Worm (Caenorhabditis elegans): Measurements from ENCODE around the gene sinh-1.
A peak's percentile ranks its signal among the peaks of the same experiment; 100 is the strongest.

sinh-1 gene

ce11 chrII:12278602-12279001 lies 50.5 kb downstream of the sinh-1 start:
- TF ChIP-seq F13C5.2 (tag; optimal IDR thresholded peaks at IDR 0.05), result no peak
- no peak for TF ChIP-seq ama-1 (optimal IDR thresholded peaks at IDR 0.05)
- TF ChIP-seq hmg-4 (GFP tag; optimal IDR thresholded peaks at IDR 0.05), result peak; percentile 9

ce11 chrII:12279259-12279658 lies 51.2 kb downstream of the sinh-1 start, which contains the start of the genes tric-1B.2 and Y57A10A.29:
Gene tric-1B.2 (minus strand): TSS chrII:12279387.
Gene Y57A10A.29 (plus strand): TSS chrII:12279561.
- TF ChIP-seq ceh-13 (GFP tag; optimal IDR thresholded peaks at IDR 0.05) (no peak), sea-1 (GFP tag; conservative IDR thresholded peaks at IDR 0.05) (no peak), pes-1 (GFP tag; IDR thresholded peaks at IDR 0.05) (no peak), aly-1 (tag; optimal IDR thresholded peaks at IDR 0.05) (no peak), ceh-36 (tag; optimal IDR thresholded peaks at IDR 0.05) (no peak), ama-1 (optimal IDR thresholded peaks at IDR 0.05) (no peak), hmbx-1 (tag; optimal IDR thresholded peaks at IDR 0.05) (no peak), F13C5.2 (tag; optimal IDR thresholded peaks at IDR 0.05) (no peak), flt-1 (GFP tag; IDR thresholded peaks at IDR 0.05) (no peak), hnd-1 (tag; optimal IDR thresholded peaks at IDR 0.05) (no peak), tbx-37 (GFP tag; conservative IDR thresholded peaks at IDR 0.05) (no peak), hmg-4 (GFP tag; optimal IDR thresholded peaks at IDR 0.05) (no peak), scrt-1 (GFP tag; IDR thresholded peaks at IDR 0.05) (no peak), ets-7 (tag; optimal IDR thresholded peaks at IDR 0.05) (no peak), B0310.2 (tag; optimal IDR thresholded peaks at IDR 0.05) (no peak), tbx-11 (GFP tag; IDR thresholded peaks at IDR 0.05) (no peak), tra-4 (tag; optimal IDR thresholded peaks at IDR 0.05) (no peak)

- TF ChIP-seq F13C5.2 (tag; optimal IDR thresholded peaks at IDR 0.05) (no peak), B0310.2 (tag; optimal IDR thresholded peaks at IDR 0.05) (no peak), ceh-13 (GFP tag; optimal IDR thresholded peaks at IDR 0.05) (no peak), ceh-36 (tag; optimal IDR thresholded peaks at IDR 0.05) (no peak), aly-1 (tag; optimal IDR thresholded peaks at IDR 0.05) (no peak), ets-7 (tag; optimal IDR thresholded peaks at IDR 0.05) (no peak), tbx-37 (GFP tag; conservative IDR thresholded peaks at IDR 0.05) (no peak), flt-1 (GFP tag; IDR thresholded peaks at IDR 0.05) (no peak), pes-1 (GFP tag; IDR thresholded peaks at IDR 0.05) (no peak), sea-1 (GFP tag; conservative IDR thresholded peaks at IDR 0.05) (no peak), tbx-11 (GFP tag; IDR thresholded peaks at IDR 0.05) (no peak), scrt-1 (GFP tag; IDR thresholded peaks at IDR 0.05) (no peak), hmg-4 (GFP tag; optimal IDR thresholded peaks at IDR 0.05) (no peak), hnd-1 (tag; optimal IDR thresholded peaks at IDR 0.05) (no peak), hmbx-1 (tag; optimal IDR thresholded peaks at IDR 0.05) (no peak), ama-1 (optimal IDR thresholded peaks at IDR 0.05) (no peak), tra-4 (tag; optimal IDR thresholded peaks at IDR 0.05) (no peak)
Measured at ce11 chrII:12280360-12280759, 52.3 kb downstream of the sinh-1 start, which contains the start of gene ife-5. Gene ife-5 (plus strand): TSS chrII:12280660.

- TF ChIP-seq pes-1 (GFP tag; IDR thresholded peaks at IDR 0.05) (no peak), scrt-1 (GFP tag; IDR thresholded peaks at IDR 0.05) (no peak), tra-4 (tag; optimal IDR thresholded peaks at IDR 0.05) (no peak), ets-7 (tag; optimal IDR thresholded peaks at IDR 0.05) (no peak), ama-1 (optimal IDR thresholded peaks at IDR 0.05) (no peak), tbx-11 (GFP tag; IDR thresholded peaks at IDR 0.05) (no peak)
Measured at ce11 chrII:12284045-12284444, 55.9 kb downstream of the sinh-1 start.
